Fruit fly (Drosophila melanogaster) whole organism: ENCODE measurements around the gene IFT57.

Experiments
- CG8478 ChIP-seq: fragments of >200 bp; optimal IDR thresholded peaks from 2 replicates; lab custom pipeline; 2018; ENCODE audit warnings: inconsistent platforms
- Dll ChIP-seq: fragments of >200 bp; optimal IDR thresholded peaks from 2 replicates; lab custom pipeline; 2017
- EcR ChIP-seq, 2 experiments: fragments of >200 bp; optimal IDR thresholded peaks; 2 replicates each; lab custom pipeline; 2017; ENCODE audit warnings: missing biosample characterization in 2 of 2, missing genetic modification characterization in 2 of 2, missing genetic modification reagents in 2 of 2
- pan ChIP-seq: fragments of >200 bp; optimal IDR thresholded peaks from 2 replicates; lab custom pipeline; 2017
- psq ChIP-seq: fragments of >200 bp; optimal IDR thresholded peaks from 2 replicates; lab custom pipeline; 2017
- usp ChIP-seq: fragments of >200 bp; optimal IDR thresholded peaks from 2 replicates; lab custom pipeline; 2017; ENCODE audit warnings: missing biosample characterization, missing genetic modification characterization, mixed read lengths

- TF ChIP-seq CG8478 (lab: Kevin White, UChicago) (no peak), pan (no peak), usp (GFP tag; lab: Kevin White, UChicago) (no peak), psq (no peak), Dll (lab: Kevin White, UChicago) (no peak), EcR (GFP tag; optimal IDR thresholded peaks at IDR 0.05; lab: Kevin White, UChicago) (no peak)
These were observed 39.3 kb downstream of the IFT57 start for dm6 chr2L:3569892-3570291.
